Fruit fly (Drosophila melanogaster): ENCODE measurements around the gene CG32573.
A peak's percentile ranks its signal among the peaks of the same experiment; 100 is the strongest.

CG32573 gene

DNA sequence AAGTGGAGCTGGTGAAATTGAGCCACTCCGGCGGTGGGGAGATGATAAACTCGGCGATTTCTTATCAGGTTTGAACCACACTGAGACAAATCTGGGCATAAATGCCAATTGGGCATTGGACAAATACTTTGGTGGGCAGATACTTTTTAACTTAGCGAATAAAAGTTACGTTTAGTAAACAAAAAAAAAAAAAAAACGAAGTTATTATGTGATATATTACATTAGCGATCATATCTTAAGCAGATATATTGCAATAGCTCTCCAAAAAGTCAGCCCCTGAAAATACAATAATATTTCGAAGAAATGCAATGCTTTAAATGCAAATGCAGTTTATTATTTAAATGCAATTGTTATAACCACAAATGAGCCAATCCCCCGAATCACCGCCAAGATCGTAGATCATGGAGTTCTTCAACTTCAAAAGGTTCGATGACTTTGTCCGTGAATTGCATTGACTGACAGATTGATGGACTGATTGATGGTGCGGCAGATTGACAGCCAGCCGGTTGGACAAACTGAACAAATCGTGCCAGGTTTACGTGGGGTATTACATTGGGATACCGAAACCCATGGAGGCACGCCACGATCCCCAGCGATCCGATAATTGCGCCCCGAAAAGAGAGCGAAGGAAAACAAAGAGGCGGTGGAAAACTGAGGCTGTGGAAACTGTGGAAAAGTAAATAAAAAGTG lies 46.9 kb downstream of the CG32573 start (continued):
- no peak for TF ChIP-seq CG3032 (tag; optimal IDR thresholded peaks at IDR 0.05)
- TF ChIP-seq CG8119 (GFP tag; IDR thresholded peaks at IDR 0.05) = no peak
- no peak for TF ChIP-seq Ets21C (GFP tag; optimal IDR thresholded peaks at IDR 0.05)
- no peak for TF ChIP-seq CG6808 (GFP tag; optimal IDR thresholded peaks at IDR 0.05)
- no peak for TF ChIP-seq Hr39 (GFP tag; optimal IDR thresholded peaks at IDR 0.05)
- no peak for TF ChIP-seq eg (GFP tag; IDR thresholded peaks at IDR 0.05)
- no peak for TF ChIP-seq fd85E (GFP tag; optimal IDR thresholded peaks at IDR 0.05)
- no peak for TF ChIP-seq Lpt (GFP tag; optimal IDR thresholded peaks at IDR 0.05)
- no peak for TF ChIP-seq CG7368 (GFP tag; optimal IDR thresholded peaks at IDR 0.05)

DNA sequence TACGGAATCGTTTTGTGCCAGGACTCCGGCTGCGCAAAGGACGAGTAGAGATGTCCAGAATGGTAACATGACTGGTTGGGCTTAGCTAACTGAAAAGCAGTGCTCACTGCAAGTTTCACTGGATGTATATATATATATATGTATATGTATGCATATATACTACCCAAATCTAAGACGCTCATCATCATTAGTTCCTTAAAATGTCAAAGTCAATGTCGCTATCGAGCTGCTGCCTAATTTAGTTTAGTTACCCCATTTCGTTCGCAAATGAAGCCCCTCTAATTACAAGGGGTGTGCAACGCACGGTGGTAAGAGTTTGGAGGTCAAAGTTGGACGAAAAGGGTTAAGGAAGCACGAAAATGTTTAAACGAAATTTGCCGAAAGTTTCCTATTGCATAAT lies 48.9 kb downstream of the CG32573 start, which contains the start of gene CG9676:
CG9676 (minus strand) TSS at position 101 of the 400 bp plus-strand sequence.
- no peak for TF ChIP-seq Ets96B (tag; optimal IDR thresholded peaks at IDR 0.05)
- TF ChIP-seq CG6276 (GFP tag; optimal IDR thresholded peaks at IDR 0.05) = no peak

DNA sequence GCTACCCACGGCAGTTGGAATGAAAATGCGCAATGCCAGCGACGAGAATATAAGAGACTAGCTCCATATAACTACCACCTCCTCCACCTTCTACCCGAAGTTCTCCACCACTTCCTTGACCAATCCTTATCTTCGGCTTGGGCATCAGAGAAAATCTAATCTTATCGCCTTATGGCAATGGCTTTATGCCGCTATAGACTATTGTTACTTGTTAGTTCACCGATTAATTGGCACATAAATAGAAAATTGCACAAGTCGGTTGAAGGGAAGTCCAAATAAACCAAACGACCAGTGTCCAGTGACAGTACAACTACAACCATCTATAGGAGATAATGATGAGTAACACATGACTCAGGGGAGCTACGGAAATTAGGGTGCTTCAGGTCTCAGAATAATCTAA lies 50.8 kb downstream of the CG32573 start, which contains the start of gene sphe:
sphe (minus strand) TSS at position 32 of the 400 bp plus-strand sequence.
- TF ChIP-seq vri (GFP tag; optimal IDR thresholded peaks at IDR 0.05) (peak; percentile 84), CG8319 (GFP tag; optimal IDR thresholded peaks at IDR 0.05) (no peak)

All from whole organism, prepupa.